Fruit fly (Drosophila melanogaster): ENCODE data around the gene ssp5.

- TF ChIP-seq psq (optimal IDR thresholded peaks at IDR 0.05) (no peak), ttk (optimal IDR thresholded peaks at IDR 0.05) (no peak), insv (optimal IDR thresholded peaks at IDR 0.05) (no peak)
Measured at dm6 chr3R:11989206-11989605, 43.7 kb upstream of the ssp5 start.
